Worm (Caenorhabditis elegans): ENCODE measurements around the gene Y39A1A.20.

DNA sequence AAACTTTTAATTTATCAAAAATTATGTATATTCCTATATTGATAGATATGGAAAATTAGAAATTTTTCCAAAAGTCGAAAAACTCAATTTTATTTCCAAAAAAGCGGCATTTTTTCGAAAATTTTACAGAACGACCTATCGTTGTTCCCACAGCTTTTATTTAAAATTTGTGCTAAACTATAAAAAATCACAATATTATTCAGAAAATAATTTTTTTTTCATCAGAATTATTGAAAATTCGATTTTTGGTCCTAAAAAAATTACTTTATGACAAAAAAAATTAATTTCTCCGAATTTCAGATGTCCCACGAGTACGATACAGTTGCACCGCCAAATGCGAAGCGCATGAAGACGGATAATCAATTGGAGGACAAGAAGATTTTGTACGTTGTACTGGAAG, 51.1 kb downstream of the Y39A1A.20 start, which contains the start of gene emg-1:
- TF ChIP-seq elt-1 (tag; optimal IDR thresholded peaks at IDR 0.05; ENCODE audit: borderline replicate concordance, insufficient read depth) (no peak), ztf-11 (tag; optimal IDR thresholded peaks at IDR 0.05) (no peak), ces-1 (GFP tag; optimal IDR thresholded peaks at IDR 0.05) (no peak), blmp-1 (tag; optimal IDR thresholded peaks at IDR 0.05) (no peak)
